Fruit fly (Drosophila melanogaster) whole organism, embryonic: Measurements from ENCODE around the gene AstA-R1.
A peak's percentile ranks its signal among the peaks of the same experiment; 100 is the strongest.

Source experiments
- Ada2b ChIP-seq: fragments of 200-800 bp; sonication (Bioruptor generic); IDR thresholded peaks from 2 replicates; pipeline ENCODE4 v1.3.6; 2022; ENCODE audit warnings: missing biosample characterization, missing genetic modification characterization
- Asciz ChIP-seq: fragments of 200-800 bp; sonication (Bioruptor generic); optimal IDR thresholded peaks from 2 replicates; lab custom pipeline; 2017; ENCODE audit warnings: missing biosample characterization, mild to moderate bottlenecking, missing genetic modification characterization, missing genetic modification reagents
- Atf3 ChIP-seq: fragments of 200-800 bp; sonication (Bioruptor generic); optimal IDR thresholded peaks from 3 replicates; lab custom pipeline; 2016; ENCODE audit warnings: missing biosample characterization, missing genetic modification characterization
- BtbVII ChIP-seq: fragments of 200-800 bp; sonication (Bioruptor generic); optimal IDR thresholded peaks from 3 replicates; lab custom pipeline; 2017; ENCODE audit warnings: missing biosample characterization, mild to moderate bottlenecking, missing genetic modification characterization
- CG10979 ChIP-seq: fragments of 200-800 bp; sonication (Bioruptor generic); optimal IDR thresholded peaks from 2 replicates; lab custom pipeline; 2018; ENCODE audit warnings: missing biosample characterization, mild to moderate bottlenecking, missing genetic modification characterization, moderate library complexity
- CG12391 ChIP-seq: fragments of 200-800 bp; sonication (Bioruptor generic); optimal IDR thresholded peaks from 3 replicates; lab custom pipeline; 2018; ENCODE audit warnings: missing biosample characterization, mild to moderate bottlenecking, missing genetic modification characterization, moderate library complexity
- CG13424 ChIP-seq: fragments of 200-800 bp; sonication (Bioruptor generic); optimal IDR thresholded peaks from 2 replicates; lab custom pipeline; 2019; ENCODE audit warnings: missing biosample characterization, mild to moderate bottlenecking, missing genetic modification characterization, moderate library complexity
- CG14860 ChIP-seq: fragments of 200-800 bp; sonication (Bioruptor generic); IDR thresholded peaks from 3 replicates; pipeline ENCODE4 v1.3.6; 2022; ENCODE audit warnings: missing biosample characterization, missing genetic modification characterization; ENCODE audit not compliant: partially characterized antibody
- CG1529 ChIP-seq: fragments of 200-800 bp; sonication (Bioruptor generic); optimal IDR thresholded peaks from 3 replicates; lab custom pipeline; 2018; ENCODE audit warnings: missing biosample characterization, missing genetic modification characterization
- CG16813 ChIP-seq: fragments of 200-800 bp; sonication (Bioruptor generic); IDR thresholded peaks from 3 replicates; pipeline ENCODE4 v1.3.6; 2022; ENCODE audit warnings: missing biosample characterization, missing genetic modification characterization; ENCODE audit not compliant: partially characterized antibody
- CG17361 ChIP-seq: fragments of 200-800 bp; sonication (Bioruptor generic); IDR thresholded peaks from 3 replicates; pipeline ENCODE4 v1.3.6; 2022; ENCODE audit warnings: missing biosample characterization, missing genetic modification characterization
- CG2875 ChIP-seq: fragments of 200-800 bp; sonication (Bioruptor generic); optimal IDR thresholded peaks from 2 replicates; lab custom pipeline; 2017; ENCODE audit warnings: missing biosample characterization, mild to moderate bottlenecking, missing genetic modification characterization, missing genetic modification reagents
- CG30431 ChIP-seq: fragments of 200-800 bp; sonication (Bioruptor generic); optimal IDR thresholded peaks from 2 replicates; lab custom pipeline; 2017; ENCODE audit warnings: missing biosample characterization, missing genetic modification characterization
- CG31441 ChIP-seq: fragments of 200-800 bp; sonication (Bioruptor generic); IDR thresholded peaks from 2 replicates; pipeline ENCODE4 v1.3.6; 2022; ENCODE audit warnings: missing biosample characterization, missing genetic modification characterization
- CG5953 ChIP-seq: fragments of 200-800 bp; sonication (Bioruptor generic); IDR thresholded peaks from 2 replicates; pipeline ENCODE4 v1.3.6; 2022; ENCODE audit warnings: missing biosample characterization, missing genetic modification characterization
- CG6254 ChIP-seq: fragments of 200-800 bp; sonication (Bioruptor generic); optimal IDR thresholded peaks from 3 replicates; lab custom pipeline; 2017; ENCODE audit warnings: mild to moderate bottlenecking, missing biosample characterization, missing genetic modification reagents, missing genetic modification characterization
- CG6689 ChIP-seq: fragments of 200-800 bp; sonication (Bioruptor generic); IDR thresholded peaks from 2 replicates; pipeline ENCODE4 v1.3.6; 2022; ENCODE audit warnings: missing biosample characterization, missing genetic modification characterization
- CG7556 ChIP-seq: fragments of 200-800 bp; sonication (Bioruptor generic); optimal IDR thresholded peaks from 2 replicates; lab custom pipeline; 2017; ENCODE audit warnings: missing biosample characterization, mild to moderate bottlenecking, missing genetic modification characterization
- CG9727 ChIP-seq: fragments of 200-800 bp; sonication (Bioruptor generic); optimal IDR thresholded peaks from 3 replicates; lab custom pipeline; 2017; ENCODE audit warnings: missing biosample characterization, mild to moderate bottlenecking, missing genetic modification characterization
- CkIIα-i1 ChIP-seq: fragments of 200-800 bp; sonication (Bioruptor generic); IDR thresholded peaks from 2 replicates; pipeline ENCODE4 v1.3.6; 2022; ENCODE audit warnings: missing biosample characterization, missing genetic modification characterization
- D ChIP-seq, 2 experiments: fragments of 200-800 bp in 1 of 2; fragments of >200 bp in 1 of 2; sonication (Bioruptor generic) in 1 of 2; optimal IDR thresholded peaks; 2 replicates in 1 of 2; 3 replicates in 1 of 2; lab custom pipeline; 2017; ENCODE audit warnings: mild to moderate bottlenecking in 1 of 2, missing biosample characterization in 1 of 2, missing genetic modification characterization in 1 of 2, missing genetic modification reagents in 1 of 2
- D19A ChIP-seq: fragments of 200-800 bp; optimal IDR thresholded peaks from 3 replicates; lab custom pipeline; 2019; ENCODE audit warnings: missing biosample characterization, mild to moderate bottlenecking, missing genetic modification characterization, moderate library complexity
- Dad ChIP-seq: fragments of 200-800 bp; sonication (Bioruptor generic); optimal IDR thresholded peaks from 3 replicates; lab custom pipeline; 2016; ENCODE audit warnings: missing biosample characterization, missing genetic modification characterization
- Dbx ChIP-seq: fragments of 200-800 bp; sonication (Bioruptor generic); IDR thresholded peaks from 3 replicates; pipeline ENCODE4 v1.3.6; 2022; ENCODE audit warnings: missing biosample characterization, missing genetic modification characterization
- Deaf1 ChIP-seq: fragments of 200-800 bp; optimal IDR thresholded peaks from 3 replicates; lab custom pipeline; 2019; ENCODE audit warnings: missing biosample characterization, mild to moderate bottlenecking, missing genetic modification characterization, moderate library complexity
- E2f1 ChIP-seq: fragments of 200-800 bp; sonication (Bioruptor generic); IDR thresholded peaks from 2 replicates; pipeline ENCODE4 v1.3.6; 2022; ENCODE audit warnings: missing biosample characterization, missing genetic modification characterization
- Gug ChIP-seq: fragments of 200-800 bp; sonication (Bioruptor generic); IDR thresholded peaks from 4 replicates; pipeline ENCODE4 v1.3.6; 2022; ENCODE audit warnings: missing biosample characterization, missing genetic modification characterization
- Hmr ChIP-seq: fragments of 200-800 bp; sonication (Bioruptor generic); optimal IDR thresholded peaks from 3 replicates; lab custom pipeline; 2017; ENCODE audit warnings: mild to moderate bottlenecking, missing biosample characterization, missing genetic modification reagents, missing genetic modification characterization
- PHDP ChIP-seq: fragments of 200-800 bp; sonication (Bioruptor generic); optimal IDR thresholded peaks from 3 replicates; lab custom pipeline; 2018; ENCODE audit warnings: missing biosample characterization, mild to moderate bottlenecking, missing genetic modification characterization, moderate library complexity
- Sin3A ChIP-seq: fragments of >200 bp; optimal IDR thresholded peaks from 2 replicates; lab custom pipeline; 2018
- ap ChIP-seq: fragments of 200-800 bp; sonication (Bioruptor generic); IDR thresholded peaks from 2 replicates; pipeline ENCODE4 v1.3.6; 2022; ENCODE audit warnings: missing biosample characterization, missing genetic modification characterization
- ash1 ChIP-seq: fragments of 200-800 bp; sonication (Bioruptor generic); optimal IDR thresholded peaks from 2 replicates; lab custom pipeline; 2018; ENCODE audit warnings: missing biosample characterization, mild to moderate bottlenecking, missing genetic modification characterization
- ato ChIP-seq: fragments of 200-800 bp; sonication (Bioruptor generic); IDR thresholded peaks from 2 replicates; pipeline ENCODE4 v1.3.6; 2022; ENCODE audit warnings: missing biosample characterization, missing genetic modification characterization; ENCODE audit not compliant: partially characterized antibody
- bowl ChIP-seq: fragments of 200-800 bp; sonication (Bioruptor generic); IDR thresholded peaks from 2 replicates; pipeline ENCODE4 v1.3.6; 2022; ENCODE audit warnings: missing biosample characterization, missing genetic modification characterization
- ci ChIP-seq: fragments of 200-800 bp; sonication (Bioruptor generic); IDR thresholded peaks from 3 replicates; pipeline ENCODE4 v1.3.6; 2022; ENCODE audit warnings: missing biosample characterization, missing genetic modification characterization
- dmrt11E ChIP-seq: fragments of 200-800 bp; sonication (Bioruptor generic); optimal IDR thresholded peaks from 3 replicates; lab custom pipeline; 2018; ENCODE audit warnings: missing biosample characterization, mild to moderate bottlenecking, missing genetic modification characterization, moderate library complexity
- dmrt99B ChIP-seq: fragments of 200-800 bp; sonication (Bioruptor generic); optimal IDR thresholded peaks from 2 replicates; lab custom pipeline; 2018; ENCODE audit warnings: missing biosample characterization, mild to moderate bottlenecking, missing genetic modification characterization, moderate library complexity
- emc ChIP-seq: fragments of 200-800 bp; sonication (Bioruptor generic); optimal IDR thresholded peaks from 2 replicates; lab custom pipeline; 2016; ENCODE audit warnings: missing biosample characterization, missing genetic modification characterization
- gce ChIP-seq: fragments of 200-800 bp; sonication (Bioruptor generic); IDR thresholded peaks from 3 replicates; pipeline ENCODE4 v1.3.6; 2022; ENCODE audit warnings: missing biosample characterization, missing genetic modification characterization
- gfzf ChIP-seq: fragments of 200-800 bp; sonication (Bioruptor generic); optimal IDR thresholded peaks from 2 replicates; lab custom pipeline; 2016; ENCODE audit warnings: missing biosample characterization, mild to moderate bottlenecking, missing genetic modification characterization, moderate library complexity
- grau ChIP-seq: fragments of 200-800 bp; optimal IDR thresholded peaks from 3 replicates; lab custom pipeline; 2019; ENCODE audit warnings: missing biosample characterization, mild to moderate bottlenecking, missing genetic modification characterization, moderate library complexity
- ken ChIP-seq: fragments of 200-800 bp; sonication (Bioruptor generic); IDR thresholded peaks from 3 replicates; pipeline ENCODE4 v1.3.6; 2022; ENCODE audit warnings: missing biosample characterization, missing genetic modification characterization
- pan ChIP-seq, 4 experiments: fragments of >200 bp in 3 of 4; fragments of 200-800 bp in 1 of 4; sonication (Bioruptor generic) in 1 of 4; optimal IDR thresholded peaks in 3 of 4; IDR thresholded peaks in 1 of 4; 2 replicates each; pipeline versions ENCODE4 v1.3.6 to Lab custom; 2017 to 2022; ENCODE audit warnings: missing biosample characterization in 2 of 4, missing genetic modification characterization in 2 of 4, mixed read lengths in 1 of 4
- peb ChIP-seq: fragments of 200-800 bp; sonication (Bioruptor generic); IDR thresholded peaks from 2 replicates; pipeline ENCODE4 v1.3.6; 2022; ENCODE audit warnings: missing biosample characterization, missing genetic modification characterization
- rib ChIP-seq: fragments of 200-800 bp; sonication (Bioruptor generic); IDR thresholded peaks from 2 replicates; pipeline ENCODE4 v1.3.6; 2022; ENCODE audit warnings: missing biosample characterization, missing genetic modification characterization
- row ChIP-seq: fragments of 200-800 bp; sonication (Bioruptor generic); IDR thresholded peaks from 3 replicates; pipeline ENCODE4 v1.3.6; 2022; ENCODE audit warnings: missing biosample characterization, missing genetic modification characterization
- stc ChIP-seq: fragments of 200-800 bp; sonication (Bioruptor generic); IDR thresholded peaks from 2 replicates; pipeline ENCODE4 v1.3.6; 2022; ENCODE audit warnings: missing biosample characterization, missing genetic modification characterization
- stwl ChIP-seq: fragments of 200-800 bp; sonication (Bioruptor generic); optimal IDR thresholded peaks from 3 replicates; lab custom pipeline; 2018; ENCODE audit warnings: missing biosample characterization, mild to moderate bottlenecking, missing genetic modification characterization, moderate library complexity
- yki ChIP-seq: fragments of >200 bp; optimal IDR thresholded peaks from 3 replicates; lab custom pipeline; 2018
- zen2 ChIP-seq: fragments of 200-800 bp; sonication (Bioruptor generic); IDR thresholded peaks from 3 replicates; pipeline ENCODE4 v1.3.6; 2022; ENCODE audit warnings: missing biosample characterization, missing genetic modification characterization; ENCODE audit not compliant: partially characterized antibody

The AstA-R1 gene

dm6 chrX:3684809-3685533 lies 110.6 kb downstream of the AstA-R1 start (continued):
- no peak for TF ChIP-seq CG10979 (tag; lab: Kevin White, UChicago)
- no peak for TF ChIP-seq yki (lab: Kevin White, UChicago)
- no peak for TF ChIP-seq Asciz (GFP tag; lab: Kevin White, UChicago)
- no peak for TF ChIP-seq CG16813 (GFP tag; lab: Robert Waterston, UW)
- no peak for TF ChIP-seq CG31441 (GFP tag; lab: Robert Waterston, UW)
- TF ChIP-seq PHDP (tag; lab: Kevin White, UChicago): peak; percentile 27
- TF ChIP-seq Sin3A (lab: Kevin White, UChicago): no peak
- 0 out of 3 replicates have a peak, but pooled peaks have one; percentile 23 for TF ChIP-seq CG17361 (GFP tag; lab: Robert Waterston, UW)
- TF ChIP-seq CkIIα-i1 (GFP tag; lab: Robert Waterston, UW): no peak
- no peak for TF ChIP-seq CG13424 (tag; lab: Kevin White, UChicago)
- TF ChIP-seq ato: no peak
- no peak for TF ChIP-seq ap (GFP tag; lab: Robert Waterston, UW)
- TF ChIP-seq pan (optimal IDR thresholded peaks at IDR 0.05; lab: Kevin White, UChicago): no peak
- no peak for TF ChIP-seq pan (GFP tag; optimal IDR thresholded peaks at IDR 0.05 in 1 of 2, IDR thresholded peaks at IDR 0.05 in 1 of 2)
- no peak for TF ChIP-seq CG14860 (GFP tag; lab: Robert Waterston, UW)
- no peak for TF ChIP-seq peb (GFP tag; lab: Robert Waterston, UW)
- TF ChIP-seq CG5953: no peak
- TF ChIP-seq gfzf (GFP tag; lab: Kevin White, UChicago): no peak
- TF ChIP-seq Atf3 (GFP tag; lab: Kevin White, UChicago): no peak
- TF ChIP-seq Deaf1: no peak
- TF ChIP-seq emc (GFP tag; lab: Kevin White, UChicago): no peak
- no peak for TF ChIP-seq BtbVII (GFP tag; lab: Kevin White, UChicago)
- TF ChIP-seq ci (GFP tag; lab: Robert Waterston, UW): no peak
- TF ChIP-seq Dbx (GFP tag; lab: Robert Waterston, UW): no peak
- TF ChIP-seq E2f1 (GFP tag; lab: Robert Waterston, UW): no peak
- TF ChIP-seq zen2 (GFP tag; lab: Robert Waterston, UW): no peak
- TF ChIP-seq stc (GFP tag; lab: Robert Waterston, UW): no peak
- TF ChIP-seq D19A (tag; lab: Kevin White, UChicago): peak; percentile 53
- no peak for TF ChIP-seq CG12391 (tag; lab: Kevin White, UChicago)
- no peak for TF ChIP-seq D (optimal IDR thresholded peaks at IDR 0.05; lab: Kevin White, UChicago)
- TF ChIP-seq D (GFP tag; optimal IDR thresholded peaks at IDR 0.05; lab: Kevin White, UChicago): no peak
- TF ChIP-seq row (GFP tag; lab: Robert Waterston, UW): 0 out of 3 replicates have a peak, but pooled peaks have one; percentile 16
- TF ChIP-seq ash1 (GFP tag; lab: Kevin White, UChicago): no peak
- TF ChIP-seq CG9727 (GFP tag; lab: Kevin White, UChicago): no peak
- TF ChIP-seq grau (tag; lab: Kevin White, UChicago): peak; percentile 46
- TF ChIP-seq gce: no peak
- TF ChIP-seq CG6254: no peak
- peak; percentile 59 for TF ChIP-seq Hmr (GFP tag; lab: Kevin White, UChicago)
- no peak for TF ChIP-seq CG30431 (GFP tag; lab: Kevin White, UChicago)
- no peak for TF ChIP-seq Dad
- TF ChIP-seq CG2875: no peak
- TF ChIP-seq bowl (GFP tag; lab: Robert Waterston, UW): no peak
- no peak for TF ChIP-seq dmrt11E (tag; lab: Kevin White, UChicago)
- peak; percentile 32 for TF ChIP-seq dmrt99B (tag; lab: Kevin White, UChicago)
- TF ChIP-seq CG6689 (GFP tag; lab: Robert Waterston, UW): no peak
- no peak for TF ChIP-seq ken (GFP tag; lab: Robert Waterston, UW)
- TF ChIP-seq CG1529 (GFP tag; lab: Kevin White, UChicago): no peak
- TF ChIP-seq CG7556 (GFP tag; lab: Kevin White, UChicago): peak; percentile 36
- no peak for TF ChIP-seq stwl (tag; lab: Kevin White, UChicago)
- no peak for TF ChIP-seq Gug (GFP tag; lab: Robert Waterston, UW)
- TF ChIP-seq Ada2b (GFP tag; lab: Robert Waterston, UW): no peak
- no peak for TF ChIP-seq rib (GFP tag; lab: Robert Waterston, UW)
